Fruit fly (Drosophila melanogaster) whole organism, embryonic: ENCODE data around the gene mei-218.

ENCODE experiments used
- Asciz ChIP-seq: fragments of 200-800 bp; sonication (Bioruptor generic); optimal IDR thresholded peaks from 2 replicates; lab custom pipeline; 2017; ENCODE audit warnings: missing biosample characterization, mild to moderate bottlenecking, missing genetic modification characterization, missing genetic modification reagents
- Atf-2 ChIP-seq: fragments of 200-800 bp; sonication (Bioruptor generic); optimal IDR thresholded peaks from 2 replicates; lab custom pipeline; 2016; ENCODE audit warnings: missing biosample characterization, missing genetic modification characterization
- Atf3 ChIP-seq: fragments of 200-800 bp; sonication (Bioruptor generic); optimal IDR thresholded peaks from 3 replicates; lab custom pipeline; 2016; ENCODE audit warnings: missing biosample characterization, missing genetic modification characterization
- CG10209 ChIP-seq: fragments of 200-800 bp; sonication (Bioruptor generic); optimal IDR thresholded peaks from 3 replicates; lab custom pipeline; 2017; ENCODE audit warnings: missing biosample characterization, mild to moderate bottlenecking, missing genetic modification characterization, missing genetic modification reagents
- CG10321 ChIP-seq: fragments of 200-800 bp; sonication (Bioruptor generic); IDR thresholded peaks from 2 replicates; pipeline ENCODE4 v1.3.6; 2022; ENCODE audit warnings: missing biosample characterization, missing genetic modification characterization
- CG10654 ChIP-seq: fragments of 200-800 bp; sonication (Bioruptor generic); optimal IDR thresholded peaks from 2 replicates; lab custom pipeline; 2016; ENCODE audit warnings: missing biosample characterization, missing genetic modification characterization
- CG12071 ChIP-seq: fragments of 200-800 bp; sonication (Bioruptor generic); optimal IDR thresholded peaks from 3 replicates; lab custom pipeline; 2018; ENCODE audit warnings: missing biosample characterization, mild to moderate bottlenecking, missing genetic modification characterization
- CG12769 ChIP-seq: fragments of 200-800 bp; sonication (Bioruptor generic); optimal IDR thresholded peaks from 2 replicates; lab custom pipeline; 2019; ENCODE audit warnings: missing biosample characterization, mild to moderate bottlenecking, missing genetic modification characterization, moderate library complexity
- CG13424 ChIP-seq: fragments of 200-800 bp; sonication (Bioruptor generic); optimal IDR thresholded peaks from 2 replicates; lab custom pipeline; 2019; ENCODE audit warnings: missing biosample characterization, mild to moderate bottlenecking, missing genetic modification characterization, moderate library complexity
- CG16813 ChIP-seq: fragments of 200-800 bp; sonication (Bioruptor generic); IDR thresholded peaks from 3 replicates; pipeline ENCODE4 v1.3.6; 2022; ENCODE audit warnings: missing biosample characterization, missing genetic modification characterization; ENCODE audit not compliant: partially characterized antibody
- CG16863 ChIP-seq: fragments of 200-800 bp; sonication (Bioruptor generic); optimal IDR thresholded peaks from 3 replicates; lab custom pipeline; 2016; ENCODE audit warnings: missing biosample characterization, missing genetic modification characterization
- CG18619 ChIP-seq: fragments of 200-800 bp; sonication (Bioruptor generic); optimal IDR thresholded peaks from 3 replicates; lab custom pipeline; 2017; ENCODE audit warnings: missing biosample characterization, mild to moderate bottlenecking, missing genetic modification characterization
- CG33557 ChIP-seq: fragments of 200-800 bp; sonication (Bioruptor generic); optimal IDR thresholded peaks from 2 replicates; lab custom pipeline; 2019; ENCODE audit warnings: missing biosample characterization, mild to moderate bottlenecking, missing genetic modification characterization, moderate library complexity
- CG34224 ChIP-seq: fragments of 200-800 bp; sonication (Bioruptor generic); IDR thresholded peaks from 3 replicates; pipeline ENCODE4 v1.3.6; 2022; ENCODE audit warnings: missing biosample characterization, missing genetic modification characterization; ENCODE audit not compliant: partially characterized antibody
- CG4820 ChIP-seq: fragments of 200-800 bp; sonication (Bioruptor generic); optimal IDR thresholded peaks from 3 replicates; lab custom pipeline; 2016; ENCODE audit warnings: missing biosample characterization, missing genetic modification characterization
- CG7556 ChIP-seq: fragments of 200-800 bp; sonication (Bioruptor generic); optimal IDR thresholded peaks from 2 replicates; lab custom pipeline; 2017; ENCODE audit warnings: missing biosample characterization, mild to moderate bottlenecking, missing genetic modification characterization
- CG7745 ChIP-seq: fragments of 200-800 bp; sonication (Bioruptor generic); optimal IDR thresholded peaks from 2 replicates; lab custom pipeline; 2018; ENCODE audit warnings: missing biosample characterization, mild to moderate bottlenecking, missing genetic modification characterization, moderate library complexity
- CG7839 ChIP-seq: fragments of 200-800 bp; sonication (Bioruptor generic); optimal IDR thresholded peaks from 3 replicates; lab custom pipeline; 2018; ENCODE audit warnings: missing biosample characterization, mild to moderate bottlenecking, missing genetic modification characterization, moderate library complexity
- CG8290 ChIP-seq, 3 experiments: fragments of 200-800 bp; sonication (Bioruptor generic); optimal IDR thresholded peaks; 2 replicates each; lab custom pipeline; 2016 to 2019; ENCODE audit warnings: missing biosample characterization in 3 of 3, missing genetic modification characterization in 3 of 3, mild to moderate bottlenecking in 2 of 3, moderate library complexity in 1 of 3
- Dek ChIP-seq: fragments of 200-800 bp; sonication (Bioruptor generic); optimal IDR thresholded peaks from 3 replicates; lab custom pipeline; 2019; ENCODE audit warnings: missing biosample characterization, mild to moderate bottlenecking, missing genetic modification characterization, moderate library complexity
- Doc2 ChIP-seq: fragments of 200-800 bp; sonication (Bioruptor generic); IDR thresholded peaks from 2 replicates; pipeline ENCODE4 v1.3.6; 2022; ENCODE audit warnings: missing biosample characterization, missing genetic modification characterization
- Ets97D ChIP-seq: fragments of 200-800 bp; sonication (Bioruptor generic); optimal IDR thresholded peaks from 3 replicates; lab custom pipeline; 2016; ENCODE audit warnings: missing biosample characterization, missing genetic modification characterization
- GATAe ChIP-seq: fragments of 200-800 bp; sonication (Bioruptor generic); conservative IDR thresholded peaks from 2 replicates; pipeline ENCODE4 v1.3.6; 2022; ENCODE audit warnings: missing biosample characterization, missing genetic modification characterization
- Hr51 ChIP-seq, 2 experiments: fragments of 200-800 bp; sonication (Bioruptor generic); optimal IDR thresholded peaks; 2 replicates in 1 of 2; 3 replicates in 1 of 2; lab custom pipeline; 2016 to 2018; ENCODE audit warnings: missing biosample characterization in 2 of 2, missing genetic modification characterization in 2 of 2, mild to moderate bottlenecking in 1 of 2, moderate library complexity in 1 of 2
- Neu2 ChIP-seq: fragments of 200-800 bp; sonication (Bioruptor generic); optimal IDR thresholded peaks from 3 replicates; lab custom pipeline; 2016; ENCODE audit warnings: missing biosample characterization, missing genetic modification characterization, borderline replicate concordance
- Sin3A ChIP-seq: fragments of >200 bp; optimal IDR thresholded peaks from 2 replicates; lab custom pipeline; 2018
- ac ChIP-seq: fragments of 200-800 bp; sonication (Bioruptor generic); optimal IDR thresholded peaks from 3 replicates; lab custom pipeline; 2017; ENCODE audit warnings: missing biosample characterization, mild to moderate bottlenecking, missing genetic modification characterization
- al ChIP-seq: fragments of 200-800 bp; sonication (Bioruptor generic); IDR thresholded peaks from 2 replicates; pipeline ENCODE4 v1.3.6; 2022; ENCODE audit warnings: missing biosample characterization, missing genetic modification characterization
- danr ChIP-seq: fragments of 200-800 bp; sonication (Bioruptor generic); IDR thresholded peaks from 2 replicates; pipeline ENCODE4 v1.3.6; 2022; ENCODE audit warnings: missing biosample characterization, missing genetic modification characterization
- dimm ChIP-seq: fragments of 200-800 bp; sonication (Bioruptor generic); IDR thresholded peaks from 2 replicates; pipeline ENCODE4 v1.3.6; 2022; ENCODE audit warnings: missing biosample characterization, missing genetic modification characterization
- dmrt99B ChIP-seq: fragments of 200-800 bp; sonication (Bioruptor generic); optimal IDR thresholded peaks from 2 replicates; lab custom pipeline; 2018; ENCODE audit warnings: missing biosample characterization, mild to moderate bottlenecking, missing genetic modification characterization, moderate library complexity
- exex ChIP-seq: fragments of 200-800 bp; sonication (Bioruptor generic); optimal IDR thresholded peaks from 4 replicates; lab custom pipeline; 2018; ENCODE audit warnings: missing biosample characterization, mild to moderate bottlenecking, missing genetic modification characterization, moderate library complexity
- hbn ChIP-seq: fragments of 200-800 bp; sonication (Bioruptor generic); IDR thresholded peaks from 2 replicates; pipeline ENCODE4 v1.3.6; 2022; ENCODE audit warnings: missing biosample characterization, missing genetic modification characterization; ENCODE audit not compliant: partially characterized antibody
- lbe ChIP-seq: fragments of 200-800 bp; sonication (Bioruptor generic); optimal IDR thresholded peaks from 2 replicates; lab custom pipeline; 2016; ENCODE audit warnings: missing biosample characterization, mild to moderate bottlenecking, missing genetic modification characterization
- lilli ChIP-seq: fragments of 200-800 bp; sonication (Bioruptor generic); optimal IDR thresholded peaks from 3 replicates; lab custom pipeline; 2016; ENCODE audit warnings: missing biosample characterization, missing genetic modification characterization
- luna ChIP-seq: fragments of 200-800 bp; sonication (Bioruptor generic); optimal IDR thresholded peaks from 2 replicates; lab custom pipeline; 2016; ENCODE audit warnings: missing biosample characterization, missing genetic modification characterization
- nerfin-2 ChIP-seq: fragments of 200-800 bp; sonication (Bioruptor generic); IDR thresholded peaks from 2 replicates; pipeline ENCODE4 v1.3.6; 2022; ENCODE audit warnings: missing biosample characterization, missing genetic modification characterization; ENCODE audit not compliant: partially characterized antibody
- odd ChIP-seq: fragments of 200-800 bp; sonication (Bioruptor generic); optimal IDR thresholded peaks from 2 replicates; lab custom pipeline; 2017; ENCODE audit warnings: missing biosample characterization, mild to moderate bottlenecking, missing genetic modification characterization
- pnt ChIP-seq: fragments of 200-800 bp; sonication (Bioruptor generic); optimal IDR thresholded peaks from 3 replicates; lab custom pipeline; 2016; ENCODE audit warnings: missing biosample characterization, missing genetic modification characterization
- prd ChIP-seq, 3 experiments: fragments of >200 bp in 2 of 3; fragments of 200-800 bp in 1 of 3; sonication (Bioruptor generic) in 1 of 3; optimal IDR thresholded peaks in 2 of 3; IDR thresholded peaks in 1 of 3; 2 replicates in 2 of 3; 3 replicates in 1 of 3; pipeline versions ENCODE4 v1.3.6 to Lab custom; 2017 to 2022; ENCODE audit warnings: missing biosample characterization in 1 of 3, missing genetic modification characterization in 1 of 3
- pzg ChIP-seq: fragments of 200-800 bp; sonication (Bioruptor generic); optimal IDR thresholded peaks from 3 replicates; lab custom pipeline; 2018; ENCODE audit warnings: missing biosample characterization, mild to moderate bottlenecking, missing genetic modification characterization, moderate library complexity
- row ChIP-seq: fragments of 200-800 bp; sonication (Bioruptor generic); IDR thresholded peaks from 3 replicates; pipeline ENCODE4 v1.3.6; 2022; ENCODE audit warnings: missing biosample characterization, missing genetic modification characterization
- seq ChIP-seq: fragments of 200-800 bp; sonication (Bioruptor generic); IDR thresholded peaks from 2 replicates; pipeline ENCODE4 v1.3.6; 2022; ENCODE audit warnings: missing biosample characterization, missing genetic modification characterization
- slou ChIP-seq: fragments of 200-800 bp; sonication (Bioruptor generic); optimal IDR thresholded peaks from 3 replicates; lab custom pipeline; 2016; ENCODE audit warnings: missing biosample characterization, missing genetic modification characterization
- sna ChIP-seq: fragments of 200-800 bp; sonication (Bioruptor generic); IDR thresholded peaks from 2 replicates; pipeline ENCODE4 v1.3.6; 2022; ENCODE audit warnings: missing biosample characterization, missing genetic modification characterization; ENCODE audit not compliant: partially characterized antibody
- sqz ChIP-seq: fragments of 200-800 bp; sonication (Bioruptor generic); optimal IDR thresholded peaks from 3 replicates; lab custom pipeline; 2018; ENCODE audit warnings: missing biosample characterization, mild to moderate bottlenecking, missing genetic modification characterization
- tio ChIP-seq: fragments of 200-800 bp; sonication (Bioruptor generic); optimal IDR thresholded peaks from 2 replicates; lab custom pipeline; 2017; ENCODE audit warnings: missing biosample characterization, missing genetic modification characterization, inconsistent platforms
- usp ChIP-seq: fragments of >200 bp; optimal IDR thresholded peaks from 2 replicates; lab custom pipeline; 2017; ENCODE audit warnings: missing biosample characterization, missing genetic modification characterization
- wor ChIP-seq: fragments of 200-800 bp; sonication (Bioruptor generic); IDR thresholded peaks from 2 replicates; pipeline ENCODE4 v1.3.6; 2022; ENCODE audit warnings: missing biosample characterization, missing genetic modification characterization

The mei-218 gene

DNA sequence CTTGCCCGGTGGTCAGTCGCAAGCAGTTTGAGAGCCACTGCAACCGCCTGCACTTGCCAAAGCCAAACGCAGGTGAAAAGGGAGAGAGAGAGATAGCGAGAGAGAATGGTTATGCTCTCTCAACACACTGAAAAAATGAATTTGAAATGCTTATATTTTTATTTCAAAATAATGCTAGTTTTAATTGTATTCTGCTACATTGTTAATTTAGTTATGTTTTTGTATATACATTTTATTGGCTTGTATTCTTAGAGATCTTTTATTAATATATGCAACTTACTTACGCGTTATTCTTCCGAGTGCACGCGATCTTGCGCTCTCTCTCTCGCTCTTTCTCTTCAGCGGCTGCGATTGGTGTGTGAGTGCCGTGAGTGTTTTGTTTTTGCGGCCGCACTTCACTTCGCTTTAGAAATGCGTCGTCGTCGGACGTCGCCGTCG is 35.7 kb upstream of the mei-218 start (continued):
- TF ChIP-seq Asciz (GFP tag; lab: Kevin White, UChicago) (peak; percentile 98), lbe (GFP tag; lab: Kevin White, UChicago) (peak; percentile 72), tio (GFP tag; lab: Kevin White, UChicago) (no peak), CG10209 (GFP tag; lab: Kevin White, UChicago) (peak; percentile 98), odd (GFP tag; lab: Kevin White, UChicago) (peak; percentile 88), pzg (peak; percentile 7), slou (GFP tag; lab: Kevin White, UChicago) (peak; percentile 97), CG12769 (tag; lab: Kevin White, UChicago) (no peak), CG18619 (GFP tag; lab: Kevin White, UChicago) (no peak), al (GFP tag; lab: Robert Waterston, UW) (peak; percentile 97), exex (tag; lab: Kevin White, UChicago) (peak; percentile 82), Sin3A (no peak), dmrt99B (peak; percentile 99), pnt (GFP tag; lab: Kevin White, UChicago) (peak; percentile 90), seq (GFP tag; lab: Robert Waterston, UW) (peak; percentile 92), ac (no peak), prd (optimal IDR thresholded peaks at IDR 0.05; lab: Kevin White, UChicago) (no peak), prd (GFP tag; IDR thresholded peaks at IDR 0.05; lab: Robert Waterston, UW) (peak; percentile 99), CG7839 (tag; lab: Kevin White, UChicago) (peak; percentile 99), Hr51 (GFP tag; optimal IDR thresholded peaks at IDR 0.05; lab: Kevin White, UChicago) (no peak), hbn (no peak), sqz (GFP tag; lab: Kevin White, UChicago) (peak; percentile 97), CG16863 (GFP tag; lab: Kevin White, UChicago) (peak; percentile 75), Dek (tag; lab: Kevin White, UChicago) (no peak), Ets97D (peak; percentile 92), Atf3 (no peak), sna (no peak), CG8290 (GFP tag; optimal IDR thresholded peaks at IDR 0.05; lab: Kevin White, UChicago) (peak; percentile 96), CG8290 (tag; optimal IDR thresholded peaks at IDR 0.05; lab: Kevin White, UChicago) (no peak), Atf-2 (no peak), CG7556 (GFP tag; lab: Kevin White, UChicago) (no peak), CG33557 (GFP tag; lab: Kevin White, UChicago) (no peak), wor (GFP tag; lab: Robert Waterston, UW) (peak; percentile 84), CG10654 (GFP tag; lab: Kevin White, UChicago) (peak; percentile 97), CG12071 (GFP tag; lab: Kevin White, UChicago) (peak; percentile 93), lilli (GFP tag; lab: Kevin White, UChicago) (peak; percentile 96), row (GFP tag; lab: Robert Waterston, UW) (no peak), Doc2 (GFP tag; lab: Robert Waterston, UW) (peak; percentile 92), luna (GFP tag; lab: Kevin White, UChicago) (peak; percentile 62), nerfin-2 (GFP tag; lab: Robert Waterston, UW) (no peak), GATAe (peak; percentile 96), dimm (GFP tag; lab: Robert Waterston, UW) (peak; percentile 98), danr (peak; percentile 98), CG7745 (no peak), CG4820 (GFP tag; lab: Kevin White, UChicago) (peak; percentile 97), CG34224 (no peak), Neu2 (GFP tag; lab: Kevin White, UChicago) (peak; percentile 68), CG13424 (tag; lab: Kevin White, UChicago) (peak; percentile 99), CG10321 (GFP tag; lab: Robert Waterston, UW) (peak; percentile 66; the same call in 1 of the 2 replicates), usp (no peak), CG16813 (GFP tag; lab: Robert Waterston, UW) (no peak)
